Fruit fly (Drosophila melanogaster): ENCODE measurements around the gene Tyler.

Gene Tyler

DNA sequence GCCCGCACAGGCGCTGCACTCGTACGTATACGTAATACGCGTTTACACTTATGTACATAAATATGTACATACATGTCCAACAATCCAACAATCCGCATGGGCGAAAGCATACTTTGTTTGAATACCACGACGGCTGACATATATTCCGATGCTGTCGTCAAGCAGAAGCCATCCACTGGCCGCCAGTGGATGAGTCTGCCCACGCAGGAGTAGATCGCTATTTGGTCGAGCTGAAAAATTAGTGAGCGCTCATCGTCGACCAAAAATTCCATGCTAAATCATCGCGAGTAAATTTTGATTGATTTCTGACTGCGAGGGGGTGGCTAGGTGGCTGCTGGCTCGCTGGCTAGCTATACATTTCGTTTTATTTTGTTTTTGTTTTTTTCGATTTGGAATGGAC lies 8.8 kb upstream of the Tyler start:
- TF ChIP-seq fkh (GFP tag; optimal IDR thresholded peaks at IDR 0.05) (peak; percentile 9), CG15336 (GFP tag; IDR thresholded peaks at IDR 0.05) (no peak)

DNA sequence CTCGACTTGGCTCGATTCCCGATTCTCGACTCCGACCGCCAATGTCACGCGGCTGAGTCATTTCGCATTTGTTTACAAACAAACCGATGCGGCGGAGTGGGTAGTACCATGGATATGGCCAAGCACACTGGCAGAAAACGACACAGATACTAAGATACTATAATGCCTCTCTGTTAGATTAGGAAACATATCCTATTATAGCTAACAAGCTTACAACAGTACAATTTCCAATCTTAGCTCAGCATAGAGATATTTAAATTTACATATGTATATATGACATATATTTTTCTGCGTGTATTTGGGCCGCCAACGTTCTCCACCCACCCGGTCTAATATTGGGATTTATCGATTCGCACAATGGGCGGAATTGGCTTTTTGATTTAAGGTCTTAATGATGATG lies 7.4 kb upstream of the Tyler start:
- TF ChIP-seq CG9139 (GFP tag; optimal IDR thresholded peaks at IDR 0.05), result no peak
- peak; percentile 89 for TF ChIP-seq eg (GFP tag; IDR thresholded peaks at IDR 0.05)
- TF ChIP-seq fd85E (GFP tag; optimal IDR thresholded peaks at IDR 0.05), result no peak
- peak; percentile 86 for TF ChIP-seq CG15336 (GFP tag; IDR thresholded peaks at IDR 0.05)
- TF ChIP-seq CG32006 (GFP tag; optimal IDR thresholded peaks at IDR 0.05), result peak; percentile 83
- peak; percentile 54 for TF ChIP-seq CG8319 (GFP tag; optimal IDR thresholded peaks at IDR 0.05)
- peak; percentile 39 for TF ChIP-seq vri (GFP tag; optimal IDR thresholded peaks at IDR 0.05)
- peak; percentile 84 for TF ChIP-seq CG3919 (GFP tag; optimal IDR thresholded peaks at IDR 0.05)
- peak; percentile 37 for TF ChIP-seq Sox102F (GFP tag; optimal IDR thresholded peaks at IDR 0.05)
- peak; percentile 89 for TF ChIP-seq CG6163 (GFP tag; IDR thresholded peaks at IDR 0.05)
- TF ChIP-seq fd59A (GFP tag; optimal IDR thresholded peaks at IDR 0.05), result peak; percentile 55
- TF ChIP-seq Eip75B (GFP tag; optimal IDR thresholded peaks at IDR 0.05), result peak; percentile 80
- peak; percentile 65 for TF ChIP-seq CG4318 (GFP tag; optimal IDR thresholded peaks at IDR 0.05)
- TF ChIP-seq lz (GFP tag; optimal IDR thresholded peaks at IDR 0.05), result peak; percentile 70
- peak; percentile 44 for TF ChIP-seq CG34406 (GFP tag; optimal IDR thresholded peaks at IDR 0.05)
- TF ChIP-seq CG16779 (tag; optimal IDR thresholded peaks at IDR 0.05), result peak; percentile 57
- peak; percentile 63 for TF ChIP-seq net (GFP tag; optimal IDR thresholded peaks at IDR 0.05)
- peak; percentile 25 for TF ChIP-seq fkh (GFP tag; optimal IDR thresholded peaks at IDR 0.05)
- TF ChIP-seq CG31627 (GFP tag; optimal IDR thresholded peaks at IDR 0.05), result peak; percentile 43
- peak; percentile 75 for TF ChIP-seq Met (GFP tag; optimal IDR thresholded peaks at IDR 0.05)
- peak; percentile 61 for TF ChIP-seq CG10669 (GFP tag; optimal IDR thresholded peaks at IDR 0.05)
- TF ChIP-seq ss (GFP tag; optimal IDR thresholded peaks at IDR 0.05), result peak; percentile 60 to 61
- TF ChIP-seq CG11294 (GFP tag; IDR thresholded peaks at IDR 0.05), result peak; percentile 73
- TF ChIP-seq Blimp-1 (GFP tag; optimal IDR thresholded peaks at IDR 0.05), result peak; percentile 8
- TF ChIP-seq Eip93F (GFP tag; optimal IDR thresholded peaks at IDR 0.05), result peak; percentile 12
- TF ChIP-seq CG3032 (tag; optimal IDR thresholded peaks at IDR 0.05), result peak; percentile 68
- peak; percentile 11 to 79 for TF ChIP-seq salr (GFP tag; optimal IDR thresholded peaks at IDR 0.05)
- TF ChIP-seq topi (GFP tag; optimal IDR thresholded peaks at IDR 0.05), result peak; percentile 83
- TF ChIP-seq Sox15 (GFP tag; optimal IDR thresholded peaks at IDR 0.05), result peak; percentile 42
- TF ChIP-seq CG11762 (GFP tag; optimal IDR thresholded peaks at IDR 0.05; ENCODE audit: insufficient read depth), result peak; percentile 40
- TF ChIP-seq svp (GFP tag), result peak; percentile 74
- peak; percentile 58 for TF ChIP-seq CG11902 (GFP tag; optimal IDR thresholded peaks at IDR 0.05)
- TF ChIP-seq Smox (GFP tag; optimal IDR thresholded peaks at IDR 0.05), result peak; percentile 39
- TF ChIP-seq CG7368 (GFP tag; optimal IDR thresholded peaks at IDR 0.05), result peak; percentile 60
- peak; percentile 21 for TF ChIP-seq CG8632 (GFP tag; optimal IDR thresholded peaks at IDR 0.05)
- TF ChIP-seq dac (GFP tag; optimal IDR thresholded peaks at IDR 0.05), result peak; percentile 23
- peak; percentile 76 for TF ChIP-seq Gug (GFP tag; IDR thresholded peaks at IDR 0.05)
- peak; percentile 67 for TF ChIP-seq OdsH (GFP tag; optimal IDR thresholded peaks at IDR 0.05)
- TF ChIP-seq CG1621 (tag; optimal IDR thresholded peaks at IDR 0.05), result peak; percentile 27
- TF ChIP-seq esn (GFP tag; optimal IDR thresholded peaks at IDR 0.05), result peak; percentile 64
- peak; percentile 66 for TF ChIP-seq dsx (GFP tag; optimal IDR thresholded peaks at IDR 0.05; ENCODE audit: poor library complexity, severe bottlenecking)
- peak; percentile 81 for TF ChIP-seq CG10631 (GFP tag; optimal IDR thresholded peaks at IDR 0.05)
- peak; percentile 63 for TF ChIP-seq acj6 (GFP tag; optimal IDR thresholded peaks at IDR 0.05)
- peak; percentile 85 for TF ChIP-seq Hr4 (GFP tag; optimal IDR thresholded peaks at IDR 0.05)
- peak; percentile 65 for TF ChIP-seq CG6792 (GFP tag; optimal IDR thresholded peaks at IDR 0.05)
- TF ChIP-seq Hr39 (GFP tag; optimal IDR thresholded peaks at IDR 0.05), result peak; percentile 48
- TF ChIP-seq spab (GFP tag; optimal IDR thresholded peaks at IDR 0.05), result peak; percentile 54
- peak; percentile 66 for TF ChIP-seq cyc (GFP tag; optimal IDR thresholded peaks at IDR 0.05)
- peak; percentile 66 for TF ChIP-seq pdm3 (GFP tag; optimal IDR thresholded peaks at IDR 0.05)
- peak; percentile 92 for TF ChIP-seq Eip78C (GFP tag)
